Worm (Caenorhabditis elegans) whole organism, young adult: ENCODE results near the gene srh-55.

Experiments used
- B0261.1 ChIP-seq: sonication (generic microtip); optimal IDR thresholded peaks from 2 replicates; lab custom pipeline; 2016; ENCODE audit warnings: mild to moderate bottlenecking, missing genetic modification characterization, moderate library complexity, missing compliant biosample characterization
- B0336.3 ChIP-seq: fragments of 200-800 bp; sonication (Bioruptor generic); IDR thresholded peaks from 2 replicates; pipeline ENCODE4 v1.3.6; 2022; ENCODE audit warnings: missing genetic modification characterization, missing compliant biosample characterization
- D2030.7 ChIP-seq: fragments of 200-800 bp; sonication (Bioruptor generic); IDR thresholded peaks from 2 replicates; pipeline ENCODE4 v1.3.6; 2022; ENCODE audit warnings: missing genetic modification reagents, missing genetic modification characterization, missing compliant biosample characterization
- F10E7.11 ChIP-seq: sonication (generic microtip); optimal IDR thresholded peaks from 2 replicates; lab custom pipeline; 2017; ENCODE audit warnings: mild to moderate bottlenecking, missing genetic modification characterization, moderate library complexity, missing compliant biosample characterization
- F23B12.7 ChIP-seq: sonication (generic microtip); optimal IDR thresholded peaks from 2 replicates; lab custom pipeline; 2017; ENCODE audit warnings: missing genetic modification characterization, mild to moderate bottlenecking, missing compliant biosample characterization, antibody characterized with exemption, moderate library complexity; ENCODE audit not compliant: insufficient read depth
- F33H1.4 ChIP-seq: fragments of 200-800 bp; sonication (Bioruptor generic); IDR thresholded peaks from 2 replicates; pipeline ENCODE4 v1.3.6; 2022; ENCODE audit warnings: missing genetic modification reagents, missing genetic modification characterization, missing compliant biosample characterization
- F37B4.10 ChIP-seq: fragments of 200-800 bp; sonication (Bioruptor generic); IDR thresholded peaks from 2 replicates; pipeline ENCODE4 v1.3.6; 2022; ENCODE audit warnings: missing genetic modification characterization, missing compliant biosample characterization
- F49E8.2 ChIP-seq: sonication (generic microtip); optimal IDR thresholded peaks from 3 replicates; lab custom pipeline; 2017; ENCODE audit warnings: missing genetic modification characterization, mild to moderate bottlenecking, missing compliant biosample characterization, antibody characterized with exemption, moderate library complexity; ENCODE audit not compliant: insufficient read depth
- F55B11.4 ChIP-seq: sonication (generic microtip); optimal IDR thresholded peaks from 2 replicates; lab custom pipeline; 2016; ENCODE audit warnings: missing compliant biosample characterization, missing genetic modification characterization, borderline replicate concordance; ENCODE audit not compliant: insufficient read depth
- K12H6.12 ChIP-seq: fragments of 200-800 bp; sonication (Bioruptor generic); optimal IDR thresholded peaks from 2 replicates; lab custom pipeline; 2018; ENCODE audit warnings: mild to moderate bottlenecking, missing genetic modification characterization, missing compliant biosample characterization
- T07F8.4 ChIP-seq: sonication (generic microtip); optimal IDR thresholded peaks from 2 replicates; lab custom pipeline; 2016; ENCODE audit warnings: mild to moderate bottlenecking, missing genetic modification characterization, moderate library complexity, missing compliant biosample characterization
- Y53F4B.3 ChIP-seq: fragments of 200-800 bp; sonication (Bioruptor generic); IDR thresholded peaks from 2 replicates; pipeline ENCODE4 v1.3.6; 2022; ENCODE audit warnings: missing genetic modification reagents, missing genetic modification characterization, missing compliant biosample characterization
- Y53G8AR.9 ChIP-seq: fragments of 200-800 bp; sonication (Bioruptor generic); conservative IDR thresholded peaks from 2 replicates; pipeline ENCODE4 v1.3.6; 2022; ENCODE audit warnings: missing genetic modification reagents, missing genetic modification characterization, missing compliant biosample characterization
- akir-1 ChIP-seq: fragments of 200-800 bp; sonication (Bioruptor generic); optimal IDR thresholded peaks from 2 replicates; lab custom pipeline; 2018; ENCODE audit warnings: mild to moderate bottlenecking, missing genetic modification characterization, moderate library complexity, missing compliant biosample characterization
- attf-3 ChIP-seq: fragments of 200-800 bp; sonication (Bioruptor generic); conservative IDR thresholded peaks from 2 replicates; pipeline ENCODE4 v1.3.6; 2022; ENCODE audit warnings: missing genetic modification reagents, missing genetic modification characterization, missing compliant biosample characterization
- attf-5 ChIP-seq: fragments of 200-800 bp; sonication (Bioruptor generic); optimal IDR thresholded peaks from 2 replicates; lab custom pipeline; 2018; ENCODE audit warnings: mild to moderate bottlenecking, missing genetic modification characterization, missing compliant biosample characterization
- attf-6 ChIP-seq: fragments of 200-800 bp; sonication (Bioruptor generic); IDR thresholded peaks from 2 replicates; pipeline ENCODE4 v1.3.6; 2022; ENCODE audit warnings: missing genetic modification reagents, missing genetic modification characterization, missing compliant biosample characterization
- bed-1 ChIP-seq: fragments of 200-800 bp; sonication (Bioruptor generic); IDR thresholded peaks from 2 replicates; pipeline ENCODE4 v1.3.6; 2022; ENCODE audit warnings: missing genetic modification reagents, missing genetic modification characterization, missing compliant biosample characterization
- ceh-100 ChIP-seq: fragments of 200-800 bp; sonication (Bioruptor generic); IDR thresholded peaks from 2 replicates; pipeline ENCODE4 v1.3.6; 2022; ENCODE audit warnings: missing genetic modification reagents, missing genetic modification characterization, missing compliant biosample characterization
- ceh-40 ChIP-seq: fragments of 200-800 bp; sonication (Bioruptor generic); IDR thresholded peaks from 2 replicates; pipeline ENCODE4 v1.3.6; 2022; ENCODE audit warnings: missing genetic modification characterization, missing compliant biosample characterization
- ceh-58 ChIP-seq: fragments of 200-800 bp; sonication (Bioruptor generic); IDR thresholded peaks from 2 replicates; pipeline ENCODE4 v1.3.6; 2022; ENCODE audit warnings: missing genetic modification characterization, missing compliant biosample characterization
- die-1 ChIP-seq: sonication (generic microtip); optimal IDR thresholded peaks from 2 replicates; lab custom pipeline; 2016; ENCODE audit warnings: missing genotype, mild to moderate bottlenecking, missing genetic modification characterization, missing compliant biosample characterization
- dpl-1 ChIP-seq: fragments of 150-350 bp; optimal IDR thresholded peaks from 2 replicates; lab custom pipeline; 2014; ENCODE audit warnings: missing biosample characterization, missing genetic modification reagents, missing genetic modification characterization
- egl-44 ChIP-seq: fragments of 200-800 bp; sonication (Bioruptor generic); IDR thresholded peaks from 2 replicates; pipeline ENCODE4 v1.3.6; 2022; ENCODE audit warnings: missing genetic modification reagents, missing genetic modification characterization, missing compliant biosample characterization
- egrh-3 ChIP-seq: fragments of 200-800 bp; sonication (Bioruptor generic); IDR thresholded peaks from 2 replicates; pipeline ENCODE4 v1.3.6; 2022; ENCODE audit warnings: missing genetic modification reagents, missing genetic modification characterization, missing compliant biosample characterization
- ets-4 ChIP-seq: fragments of 200-800 bp; sonication (Bioruptor generic); optimal IDR thresholded peaks from 2 replicates; lab custom pipeline; 2018; ENCODE audit warnings: mild to moderate bottlenecking, missing genetic modification characterization, missing compliant biosample characterization
- fkh-3 ChIP-seq: sonication (generic microtip); optimal IDR thresholded peaks from 2 replicates; lab custom pipeline; 2016; ENCODE audit warnings: mild to moderate bottlenecking, missing genetic modification characterization, missing compliant biosample characterization
- him-1 ChIP-seq: sonication (generic microtip); optimal IDR thresholded peaks from 2 replicates; lab custom pipeline; 2016; ENCODE audit warnings: missing genotype, missing genetic modification reagents, missing genetic modification characterization, missing compliant biosample characterization
- hlh-26 ChIP-seq: fragments of 200-800 bp; sonication (Bioruptor generic); conservative IDR thresholded peaks from 2 replicates; pipeline ENCODE4 v1.3.6; 2022; ENCODE audit warnings: missing genetic modification reagents, missing genetic modification characterization, missing compliant biosample characterization
- madf-3 ChIP-seq: fragments of 200-800 bp; sonication (Bioruptor generic); IDR thresholded peaks from 2 replicates; pipeline ENCODE4 v1.3.6; 2022; ENCODE audit warnings: missing genetic modification reagents, missing genetic modification characterization, missing compliant biosample characterization
- madf-6 ChIP-seq: fragments of 200-800 bp; sonication (Bioruptor generic); IDR thresholded peaks from 2 replicates; pipeline ENCODE4 v1.3.6; 2022; ENCODE audit warnings: missing genetic modification reagents, missing genetic modification characterization, missing compliant biosample characterization
- madf-8 ChIP-seq: fragments of 200-800 bp; sonication (Bioruptor generic); conservative IDR thresholded peaks from 2 replicates; pipeline ENCODE4 v1.3.6; 2022; ENCODE audit warnings: missing genetic modification reagents, missing genetic modification characterization, missing compliant biosample characterization
- mel-28 ChIP-seq: sonication (generic microtip); optimal IDR thresholded peaks from 2 replicates; lab custom pipeline; 2016; ENCODE audit warnings: borderline replicate concordance, mild to moderate bottlenecking, missing genetic modification characterization, missing compliant biosample characterization
- nfyb-1 ChIP-seq: fragments of 200-800 bp; sonication (Bioruptor generic); IDR thresholded peaks from 2 replicates; pipeline ENCODE4 v1.3.6; 2022; ENCODE audit warnings: missing genetic modification reagents, missing genetic modification characterization, missing compliant biosample characterization
- nhr-120 ChIP-seq: fragments of 200-800 bp; sonication (Bioruptor generic); IDR thresholded peaks from 2 replicates; pipeline ENCODE4 v1.3.6; 2022; ENCODE audit warnings: missing genetic modification characterization, missing compliant biosample characterization
- nhr-179 ChIP-seq: sonication (generic microtip); optimal IDR thresholded peaks from 2 replicates; lab custom pipeline; 2016; ENCODE audit warnings: mild to moderate bottlenecking, missing genetic modification characterization, missing compliant biosample characterization
- rec-8 ChIP-seq, 2 experiments: sonication (generic microtip); optimal IDR thresholded peaks; 2 replicates each; lab custom pipeline; 2016; ENCODE audit warnings: mild to moderate bottlenecking in 2 of 2, missing genetic modification characterization in 2 of 2, missing genetic modification reagents in 2 of 2, missing genotype in 2 of 2, missing biosample characterization in 1 of 2, missing compliant biosample characterization in 1 of 2, moderate library complexity in 1 of 2
- repo-1 ChIP-seq: sonication (generic microtip); optimal IDR thresholded peaks from 2 replicates; lab custom pipeline; 2017; ENCODE audit warnings: mild to moderate bottlenecking, missing genetic modification characterization, missing compliant biosample characterization
- rpc-1 ChIP-seq, 2 experiments: fragments of 150-350 bp in 1 of 2; sonication (generic microtip) in 1 of 2; optimal IDR thresholded peaks; 2 replicates each; lab custom pipeline; 2014 to 2018; ENCODE audit warnings: missing biosample characterization in 1 of 2, missing genetic modification characterization in 1 of 2, missing genetic modification reagents in 1 of 2, missing genotype in 1 of 2
- sea-2 ChIP-seq: fragments of 200-800 bp; sonication (Bioruptor generic); IDR thresholded peaks from 2 replicates; pipeline ENCODE4 v1.3.6; 2022; ENCODE audit warnings: missing genetic modification characterization, missing compliant biosample characterization
- snpc-4 ChIP-seq, 5 experiments: fragments of 150-350 bp in 1 of 5; sonication (generic microtip) in 4 of 5; optimal IDR thresholded peaks; 2 replicates each; lab custom pipeline; 2014 to 2018; ENCODE audit warnings: missing genetic modification characterization in 5 of 5, missing biosample characterization in 3 of 5, antibody characterized with exemption in 2 of 5, mild to moderate bottlenecking in 2 of 5, missing compliant biosample characterization in 2 of 5, missing genotype in 2 of 5, moderate library complexity in 2 of 5, missing genetic modification reagents in 1 of 5
- sptf-2 ChIP-seq: fragments of 200-800 bp; sonication (Bioruptor generic); optimal IDR thresholded peaks from 2 replicates; lab custom pipeline; 2018; ENCODE audit warnings: mild to moderate bottlenecking, missing genetic modification characterization, missing compliant biosample characterization
- zfh-2 ChIP-seq: fragments of 200-800 bp; sonication (Bioruptor generic); conservative IDR thresholded peaks from 2 replicates; pipeline ENCODE4 v1.3.6; 2022; ENCODE audit warnings: missing genetic modification reagents, missing genetic modification characterization, missing compliant biosample characterization
- ztf-22 ChIP-seq: fragments of 200-800 bp; sonication (Bioruptor generic); optimal IDR thresholded peaks from 2 replicates; lab custom pipeline; 2018; ENCODE audit warnings: mild to moderate bottlenecking, missing genetic modification characterization, moderate library complexity, missing compliant biosample characterization
- ztf-25 ChIP-seq: fragments of 200-800 bp; sonication (Bioruptor generic); IDR thresholded peaks from 2 replicates; pipeline ENCODE4 v1.3.6; 2022; ENCODE audit warnings: missing genetic modification reagents, missing genetic modification characterization, missing compliant biosample characterization
- ztf-26 ChIP-seq: sonication (generic microtip); optimal IDR thresholded peaks from 2 replicates; lab custom pipeline; 2017; ENCODE audit warnings: missing genetic modification characterization, missing compliant biosample characterization

Gene srh-55

ce11 chrV:15186259-15186927 is 33.0 kb downstream of the srh-55 start, which contains the start of gene Y75B12B.3 (continued):
- TF ChIP-seq attf-5 (GFP tag; lab: Kevin White, UChicago), result peak; percentile 48
- 0 out of 2 replicates have a peak, but pooled peaks have one; percentile 3 for TF ChIP-seq madf-3 (GFP tag; lab: Robert Waterston, UW)
- TF ChIP-seq madf-6 (GFP tag; lab: Robert Waterston, UW), result peak; percentile 73
- TF ChIP-seq snpc-4 (GFP tag; optimal IDR thresholded peaks at IDR 0.05; lab: Kevin White, UChicago), result peak; percentile 48
- peak in 2 of 4 experiments; percentile 0 to 37 for TF ChIP-seq snpc-4 (tag; optimal IDR thresholded peaks at IDR 0.05; lab: Kevin White, UChicago)
- peak; percentile 36 for TF ChIP-seq die-1
- TF ChIP-seq sea-2 (GFP tag; lab: Robert Waterston, UW), result no peak
- TF ChIP-seq F49E8.2 (tag; lab: Kevin White, UChicago), result peak; percentile 84
- no peak for TF ChIP-seq T07F8.4 (tag; lab: Kevin White, UChicago)
- TF ChIP-seq B0261.1 (tag; lab: Kevin White, UChicago), result peak; percentile 7
- TF ChIP-seq B0336.3 (GFP tag; lab: Robert Waterston, UW), result peak; percentile 81
- TF ChIP-seq nhr-179 (tag; lab: Kevin White, UChicago), result no peak
- no peak for TF ChIP-seq nhr-120
- peak; percentile 57 for TF ChIP-seq him-1
- no peak for TF ChIP-seq akir-1 (GFP tag; lab: Kevin White, UChicago)
- TF ChIP-seq egl-44 (GFP tag; lab: Robert Waterston, UW), result 0 out of 2 replicates have a peak, but pooled peaks have one; percentile 17
- TF ChIP-seq mel-28 (tag; lab: Kevin White, UChicago), result no peak
- TF ChIP-seq Y53G8AR.9 (GFP tag; lab: Robert Waterston, UW), result peak; percentile 67; the same call in 1 of the 2 replicates
- TF ChIP-seq repo-1, result no peak
- TF ChIP-seq ztf-25, result 0 out of 2 replicates have a peak, but pooled peaks have one; percentile 56
- TF ChIP-seq K12H6.12 (tag; lab: Kevin White, UChicago), result no peak
- TF ChIP-seq fkh-3 (tag; lab: Kevin White, UChicago), result no peak
- TF ChIP-seq rec-8 (tag; optimal IDR thresholded peaks at IDR 0.05; lab: Kevin White, UChicago), result peak in 1 of 2 experiments; percentile 22
- no peak for TF ChIP-seq bed-1 (GFP tag; lab: Robert Waterston, UW)
- peak; percentile 10; the same call in 1 of the 2 replicates for TF ChIP-seq madf-8
- TF ChIP-seq F23B12.7 (tag; lab: Kevin White, UChicago), result no peak
- TF ChIP-seq F10E7.11 (tag; lab: Kevin White, UChicago), result no peak
- peak; percentile 18; the same call in 1 of the 2 replicates for TF ChIP-seq egrh-3 (GFP tag; lab: Robert Waterston, UW)
- TF ChIP-seq rpc-1 (optimal IDR thresholded peaks at IDR 0.05; lab: Kevin White, UChicago), result no peak
- no peak for TF ChIP-seq rpc-1 (tag; optimal IDR thresholded peaks at IDR 0.05; lab: Kevin White, UChicago)
- no peak for TF ChIP-seq dpl-1 (GFP tag; lab: Kevin White, UChicago)
- peak; percentile 50; the same call in 1 of the 2 replicates for TF ChIP-seq attf-6 (GFP tag; lab: Robert Waterston, UW)
- 0 out of 2 replicates have a peak, but pooled peaks have one; percentile 9 for TF ChIP-seq nfyb-1
- TF ChIP-seq ceh-100, result peak; percentile 47; the same call in 1 of the 2 replicates
- no peak for TF ChIP-seq hlh-26 (GFP tag; lab: Robert Waterston, UW)
- no peak for TF ChIP-seq ceh-40
- no peak for TF ChIP-seq sptf-2 (GFP tag; lab: Kevin White, UChicago)
- no peak for TF ChIP-seq F33H1.4 (GFP tag; lab: Robert Waterston, UW)
- peak; percentile 72 for TF ChIP-seq zfh-2 (GFP tag; lab: Robert Waterston, UW)
- no peak for TF ChIP-seq D2030.7 (GFP tag; lab: Robert Waterston, UW)
- no peak for TF ChIP-seq F37B4.10 (GFP tag; lab: Robert Waterston, UW)
- no peak for TF ChIP-seq F55B11.4 (tag; lab: Kevin White, UChicago)
- no peak for TF ChIP-seq ztf-22 (GFP tag; lab: Kevin White, UChicago)
- TF ChIP-seq ceh-58 (GFP tag; lab: Robert Waterston, UW), result no peak
- no peak for TF ChIP-seq ets-4 (GFP tag; lab: Kevin White, UChicago)
- no peak for TF ChIP-seq Y53F4B.3
- TF ChIP-seq ztf-26, result no peak
- TF ChIP-seq attf-3 (GFP tag; lab: Robert Waterston, UW), result no peak
